Worm (Caenorhabditis elegans): Measurements from ENCODE around the gene F27E5.9.
A peak's percentile ranks its signal among the peaks of the same experiment; 100 is the strongest.

Gene F27E5.9

DNA sequence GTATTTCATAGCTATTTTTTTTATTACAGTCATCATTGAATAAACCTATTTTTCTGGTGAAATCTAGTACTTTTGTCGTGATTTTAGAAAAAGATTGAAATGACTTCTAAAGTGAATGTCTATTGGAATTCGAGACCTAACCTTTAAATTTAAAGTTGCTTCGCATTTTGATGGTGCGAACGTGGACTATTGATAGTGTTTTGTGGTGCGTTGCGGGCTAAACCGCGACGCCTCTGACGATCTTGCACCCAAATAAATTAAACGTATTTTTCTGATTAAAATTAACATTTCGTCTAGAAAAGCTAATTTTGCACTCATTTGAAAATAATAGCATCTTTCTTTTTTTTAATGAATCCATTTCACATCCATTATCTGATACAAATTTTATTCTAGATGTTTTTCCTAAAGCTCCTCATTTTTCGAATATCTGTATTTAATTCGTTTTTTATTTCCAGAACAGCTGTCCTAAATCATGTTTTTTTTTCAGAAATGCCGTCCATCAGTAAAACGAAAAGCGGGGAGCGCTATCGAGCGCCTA, 37.8 kb downstream of the F27E5.9 start, which contains the start of gene wbp-11:
Gene wbp-11, plus strand, starts transcription at position 488 of the 538 bp plus-strand sequence.
- TF ChIP-seq bed-3 (GFP tag; optimal IDR thresholded peaks at IDR 0.05) (no peak), blmp-1 (tag; optimal IDR thresholded peaks at IDR 0.05) (no peak), zip-8 (tag; optimal IDR thresholded peaks at IDR 0.05) (no peak), pha-4 (tag; optimal IDR thresholded peaks at IDR 0.05) (no peak), ces-1 (GFP tag; optimal IDR thresholded peaks at IDR 0.05) (no peak), mep-1 (tag; optimal IDR thresholded peaks at IDR 0.05) (peak; percentile 63), lsy-2 (tag; optimal IDR thresholded peaks at IDR 0.05) (peak; percentile 2), nhr-76 (tag; optimal IDR thresholded peaks at IDR 0.05) (no peak), lin-13 (tag; optimal IDR thresholded peaks at IDR 0.05) (no peak), elt-3 (tag; optimal IDR thresholded peaks at IDR 0.05) (no peak)

ce11 chrII:10174338-10174737, 39.6 kb downstream of the F27E5.9 start, which contains the start of gene F33H1.4:
Gene F33H1.4, plus strand, starts transcription at chrII:10174648.
- TF ChIP-seq lin-32 (GFP tag; optimal IDR thresholded peaks at IDR 0.05) (no peak), mls-2 (tag; optimal IDR thresholded peaks at IDR 0.05) (no peak), ceh-83 (GFP tag; optimal IDR thresholded peaks at IDR 0.05) (no peak), ceh-43 (GFP tag; optimal IDR thresholded peaks at IDR 0.05) (no peak), lsy-2 (tag; optimal IDR thresholded peaks at IDR 0.05) (peak; percentile 91), cnd-1 (tag; optimal IDR thresholded peaks at IDR 0.05) (no peak), bed-3 (GFP tag; optimal IDR thresholded peaks at IDR 0.05) (no peak), mab-5 (tag; optimal IDR thresholded peaks at IDR 0.05) (no peak), ztf-11 (tag; optimal IDR thresholded peaks at IDR 0.05) (no peak), nhr-76 (tag; optimal IDR thresholded peaks at IDR 0.05) (no peak), ceh-39 (tag; optimal IDR thresholded peaks at IDR 0.05) (peak; percentile 30), lin-13 (tag; optimal IDR thresholded peaks at IDR 0.05) (peak; percentile 85), tbx-8 (GFP tag; optimal IDR thresholded peaks at IDR 0.05) (no peak), nhr-28 (tag; optimal IDR thresholded peaks at IDR 0.05) (no peak), blmp-1 (tag; optimal IDR thresholded peaks at IDR 0.05) (peak; percentile 75), ces-1 (GFP tag; optimal IDR thresholded peaks at IDR 0.05) (no peak), elt-1 (tag; optimal IDR thresholded peaks at IDR 0.05; ENCODE audit: borderline replicate concordance, insufficient read depth) (no peak), sem-2 (GFP tag; optimal IDR thresholded peaks at IDR 0.05) (no peak), unc-62 (GFP tag; optimal IDR thresholded peaks at IDR 0.05) (no peak), unc-120 (tag; optimal IDR thresholded peaks at IDR 0.05; ENCODE audit: poor library complexity, severe bottlenecking) (no peak), M03D4.4 (tag; optimal IDR thresholded peaks at IDR 0.05) (no peak), mep-1 (tag; optimal IDR thresholded peaks at IDR 0.05) (no peak), nhr-237 (tag; optimal IDR thresholded peaks at IDR 0.05) (no peak), drap-1 (GFP tag; optimal IDR thresholded peaks at IDR 0.05) (no peak), zip-8 (tag; optimal IDR thresholded peaks at IDR 0.05) (no peak), unc-39 (tag; optimal IDR thresholded peaks at IDR 0.05) (no peak), snpc-4 (tag; optimal IDR thresholded peaks at IDR 0.05) (no peak), nhr-12 (tag; optimal IDR thresholded peaks at IDR 0.05) (no peak), elt-3 (tag; optimal IDR thresholded peaks at IDR 0.05) (no peak), hlh-1 (tag; optimal IDR thresholded peaks at IDR 0.05) (peak; percentile 39), ham-2 (GFP tag; optimal IDR thresholded peaks at IDR 0.05) (no peak), nhr-2 (tag; optimal IDR thresholded peaks at IDR 0.05) (no peak)

DNA sequence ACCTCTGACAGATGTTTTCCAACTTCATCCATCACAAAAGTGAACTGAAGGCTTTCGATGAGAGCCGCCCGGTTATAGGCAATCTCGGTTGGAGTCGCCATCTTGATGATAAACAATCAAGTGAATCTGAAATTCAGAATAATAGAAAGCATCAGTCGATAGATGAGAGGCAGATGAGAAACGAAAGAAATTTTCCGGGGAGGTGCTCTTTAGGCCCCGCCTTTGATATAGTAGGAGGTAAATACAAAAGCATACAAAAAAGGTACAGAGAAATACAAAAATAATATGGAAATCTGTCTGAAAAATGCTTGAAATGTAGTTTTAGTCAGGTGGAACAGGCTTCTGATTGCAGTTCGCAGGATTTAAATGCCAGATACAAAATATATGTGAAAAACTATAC, 47.9 kb downstream of the F27E5.9 start, which contains the start of gene srd-1:
Gene srd-1, minus strand, starts transcription at position 101 of the 400 bp plus-strand sequence.
- TF ChIP-seq blmp-1 (tag; optimal IDR thresholded peaks at IDR 0.05) (no peak), unc-39 (tag; optimal IDR thresholded peaks at IDR 0.05) (no peak), lin-32 (GFP tag; optimal IDR thresholded peaks at IDR 0.05) (no peak), cnd-1 (tag; optimal IDR thresholded peaks at IDR 0.05) (no peak), ham-2 (GFP tag; optimal IDR thresholded peaks at IDR 0.05) (no peak), ceh-43 (GFP tag; optimal IDR thresholded peaks at IDR 0.05) (no peak), M03D4.4 (tag; optimal IDR thresholded peaks at IDR 0.05) (no peak)
